Worm (Caenorhabditis elegans) whole organism, late embryonic: ENCODE data around the gene Y82E9BR.5.

Experiments
- ama-1 ChIP-seq: fragments of 150-350 bp; optimal IDR thresholded peaks from 2 replicates; lab custom pipeline; 2014
- ceh-14 ChIP-seq: sonication (generic microtip); optimal IDR thresholded peaks from 2 replicates; lab custom pipeline; 2016; ENCODE audit warnings: missing genotype, missing genetic modification characterization, missing compliant biosample characterization
- hlh-30 ChIP-seq: sonication (generic microtip); optimal IDR thresholded peaks from 2 replicates; lab custom pipeline; 2017; ENCODE audit warnings: antibody characterized with exemption, missing genetic modification characterization, missing compliant biosample characterization; ENCODE audit not compliant: insufficient read depth
- odd-2 ChIP-seq: sonication (generic microtip); optimal IDR thresholded peaks from 2 replicates; lab custom pipeline; 2017; ENCODE audit warnings: antibody characterized with exemption, mild to moderate bottlenecking, missing genetic modification characterization, missing compliant biosample characterization
- rnt-1 ChIP-seq: sonication (generic microtip); optimal IDR thresholded peaks from 2 replicates; lab custom pipeline; 2016; ENCODE audit warnings: missing genetic modification characterization, missing compliant biosample characterization
- sox-2 ChIP-seq: fragments of 200-800 bp; sonication (Bioruptor generic); IDR thresholded peaks from 2 replicates; pipeline ENCODE4 v1.3.6; 2022; ENCODE audit warnings: missing genetic modification reagents, missing genetic modification characterization, missing compliant biosample characterization

DNA sequence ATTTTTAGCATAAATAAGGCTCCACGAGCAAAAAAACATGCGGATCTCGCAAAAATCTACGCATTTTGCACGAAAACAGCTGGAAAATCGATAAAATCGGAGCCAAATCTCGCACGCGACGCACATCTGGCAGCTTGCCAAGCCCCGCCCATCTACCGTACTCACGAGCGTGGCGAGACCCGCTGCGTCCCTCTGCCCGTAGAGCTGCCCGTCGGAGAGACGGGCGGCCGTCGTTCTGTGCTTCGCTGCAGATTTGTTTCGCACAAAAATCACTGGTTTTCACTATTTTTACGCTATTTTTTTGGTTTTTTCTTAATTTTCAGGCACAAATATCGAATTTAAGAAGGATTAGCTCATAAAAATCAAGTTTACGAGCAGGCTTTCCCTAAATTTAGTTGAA is 34.5 kb downstream of the Y82E9BR.5 start:
- TF ChIP-seq ama-1 (lab: Kevin White, UChicago) (no peak), sox-2 (GFP tag; lab: Robert Waterston, UW) (no peak), odd-2 (tag; lab: Kevin White, UChicago) (no peak), hlh-30 (peak; percentile 59), rnt-1 (tag; lab: Kevin White, UChicago) (no peak), ceh-14 (tag; lab: Kevin White, UChicago) (no peak)
